Worm (Caenorhabditis elegans): ENCODE data around the gene T26C5.5.

DNA sequence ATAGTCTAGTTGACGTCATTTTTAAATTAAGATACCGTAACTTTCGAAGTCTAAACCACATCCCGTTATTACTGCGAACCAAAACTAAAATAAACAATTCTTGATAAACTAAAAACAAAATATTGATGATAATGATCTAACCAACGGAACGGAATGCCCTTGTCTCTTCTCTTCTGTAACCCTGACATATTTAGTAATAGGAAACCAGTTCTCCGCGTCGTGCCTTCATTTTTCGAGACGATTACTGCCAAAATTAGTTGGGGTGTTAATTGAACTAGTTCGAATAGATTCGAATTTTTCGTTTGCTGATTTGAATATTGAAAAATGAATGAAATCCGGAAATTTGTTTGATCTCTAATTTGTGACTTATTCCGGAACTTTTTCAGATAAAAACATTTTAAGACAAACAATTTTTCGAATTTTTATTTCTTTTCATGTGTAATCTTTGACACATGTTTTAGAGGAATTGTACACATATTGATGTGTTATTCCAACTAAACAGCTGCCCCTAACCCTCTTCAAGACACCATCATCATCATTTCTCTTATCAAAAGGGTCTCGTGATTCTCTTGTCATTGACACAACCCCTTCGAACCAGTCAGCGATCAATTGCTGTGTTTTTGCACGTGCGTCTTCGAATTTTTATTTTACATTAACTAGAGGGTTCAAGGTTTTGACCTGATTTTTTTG is 37.3 kb upstream of the T26C5.5 start:
- TF ChIP-seq dsc-1 (tag; optimal IDR thresholded peaks at IDR 0.05) (peak; percentile 45), nhr-76 (tag; optimal IDR thresholded peaks at IDR 0.05) (no peak), nhr-237 (tag; optimal IDR thresholded peaks at IDR 0.05) (no peak), nhr-28 (tag; optimal IDR thresholded peaks at IDR 0.05) (no peak), egl-27 (tag; optimal IDR thresholded peaks at IDR 0.05) (no peak), ztf-11 (tag; optimal IDR thresholded peaks at IDR 0.05) (no peak), mab-9 (GFP tag; IDR thresholded peaks at IDR 0.05) (no peak), aly-2 (tag; optimal IDR thresholded peaks at IDR 0.05) (no peak), lsy-2 (tag; optimal IDR thresholded peaks at IDR 0.05) (peak; percentile 78 to 87), isw-1 (GFP tag; IDR thresholded peaks at IDR 0.05) (no peak), skn-1 (tag; optimal IDR thresholded peaks at IDR 0.05) (peak; percentile 66), ceh-63 (GFP tag; optimal IDR thresholded peaks at IDR 0.05) (no peak), lin-14 (GFP tag; optimal IDR thresholded peaks at IDR 0.05) (peak; percentile 95)

Measured in whole organism, L1 larva.